Worm (Caenorhabditis elegans) whole organism, late embryonic: Measurements from ENCODE around the gene C54F6.12.

ENCODE experiments used
- C38D4.7 ChIP-seq: fragments of 200-800 bp; sonication (Bioruptor generic); optimal IDR thresholded peaks from 2 replicates; lab custom pipeline; 2018; ENCODE audit warnings: mild to moderate bottlenecking, missing genetic modification characterization, moderate library complexity, missing compliant biosample characterization
- F13H6.1 ChIP-seq: sonication (generic microtip); optimal IDR thresholded peaks from 2 replicates; lab custom pipeline; 2016; ENCODE audit warnings: missing genetic modification characterization, missing compliant biosample characterization
- K09A11.1 ChIP-seq: sonication (generic microtip); optimal IDR thresholded peaks from 2 replicates; lab custom pipeline; 2017; ENCODE audit warnings: antibody characterized with exemption, mild to moderate bottlenecking, missing genetic modification characterization, missing compliant biosample characterization; ENCODE audit not compliant: insufficient read depth
- T23F11.4 ChIP-seq: fragments of 200-800 bp; sonication (Bioruptor generic); optimal IDR thresholded peaks from 2 replicates; lab custom pipeline; 2018; ENCODE audit warnings: mild to moderate bottlenecking, missing genetic modification characterization, missing compliant biosample characterization
- ama-1 ChIP-seq: fragments of 150-350 bp; optimal IDR thresholded peaks from 2 replicates; lab custom pipeline; 2014
- ceh-22 ChIP-seq: sonication (generic microtip); optimal IDR thresholded peaks from 2 replicates; lab custom pipeline; 2017; ENCODE audit warnings: missing biosample characterization, missing genetic modification characterization
- ceh-31 ChIP-seq: sonication (generic microtip); optimal IDR thresholded peaks from 2 replicates; lab custom pipeline; 2016; ENCODE audit warnings: missing genetic modification characterization, missing compliant biosample characterization
- ceh-34 ChIP-seq: sonication (generic microtip); optimal IDR thresholded peaks from 2 replicates; lab custom pipeline; 2016; ENCODE audit warnings: mild to moderate bottlenecking, missing genetic modification characterization, missing compliant biosample characterization
- ceh-45 ChIP-seq: fragments of 200-800 bp; sonication (Bioruptor generic); IDR thresholded peaks from 2 replicates; pipeline ENCODE4 v1.3.6; 2022; ENCODE audit warnings: missing genetic modification reagents, missing genetic modification characterization, missing compliant biosample characterization
- ceh-6 ChIP-seq: fragments of 200-800 bp; sonication (Bioruptor generic); optimal IDR thresholded peaks from 2 replicates; lab custom pipeline; 2018; ENCODE audit warnings: mild to moderate bottlenecking, missing genetic modification characterization, missing compliant biosample characterization
- ceh-9 ChIP-seq: sonication (generic microtip); optimal IDR thresholded peaks from 2 replicates; lab custom pipeline; 2016; ENCODE audit warnings: mild to moderate bottlenecking, missing genetic modification characterization, inconsistent platforms, missing compliant biosample characterization
- dve-1 ChIP-seq: sonication (generic microtip); optimal IDR thresholded peaks from 2 replicates; lab custom pipeline; 2017; ENCODE audit warnings: antibody characterized with exemption, mild to moderate bottlenecking, missing genetic modification characterization, missing compliant biosample characterization
- elt-2 ChIP-seq: sonication (generic microtip); optimal IDR thresholded peaks from 2 replicates; lab custom pipeline; 2016; ENCODE audit warnings: missing genetic modification reagents, missing genetic modification characterization, missing compliant biosample characterization
- elt-4 ChIP-seq: sonication (generic microtip); optimal IDR thresholded peaks from 2 replicates; lab custom pipeline; 2016; ENCODE audit warnings: missing genetic modification characterization, missing compliant biosample characterization
- fkh-10 ChIP-seq: fragments of 150-350 bp; optimal IDR thresholded peaks from 2 replicates; lab custom pipeline; 2014; ENCODE audit warnings: missing biosample characterization, missing genetic modification reagents, missing genetic modification characterization
- hlh-15 ChIP-seq: sonication (generic microtip); optimal IDR thresholded peaks from 2 replicates; lab custom pipeline; 2016; ENCODE audit warnings: missing genetic modification characterization, missing compliant biosample characterization
- hlh-6 ChIP-seq: sonication (generic microtip); optimal IDR thresholded peaks from 2 replicates; lab custom pipeline; 2016; ENCODE audit warnings: missing genotype, missing genetic modification characterization, missing compliant biosample characterization
- lim-6 ChIP-seq: sonication (generic microtip); optimal IDR thresholded peaks from 2 replicates; lab custom pipeline; 2016; ENCODE audit warnings: missing genetic modification characterization, missing compliant biosample characterization
- mec-3 ChIP-seq: sonication (generic microtip); optimal IDR thresholded peaks from 2 replicates; lab custom pipeline; 2016; ENCODE audit warnings: borderline replicate concordance, missing genetic modification characterization, missing compliant biosample characterization
- nfya-1 ChIP-seq: sonication (generic microtip); optimal IDR thresholded peaks from 2 replicates; lab custom pipeline; 2017; ENCODE audit warnings: missing genetic modification characterization, mild to moderate bottlenecking, missing compliant biosample characterization, antibody characterized with exemption, moderate library complexity
- nhr-11 ChIP-seq: fragments of 150-350 bp; optimal IDR thresholded peaks from 2 replicates; lab custom pipeline; 2014; ENCODE audit warnings: missing biosample characterization, missing genetic modification characterization
- nhr-232 ChIP-seq: sonication (generic microtip); optimal IDR thresholded peaks from 2 replicates; lab custom pipeline; 2016; ENCODE audit warnings: missing genetic modification characterization, missing compliant biosample characterization
- pha-2 ChIP-seq: sonication (generic microtip); optimal IDR thresholded peaks from 2 replicates; lab custom pipeline; 2017; ENCODE audit warnings: mild to moderate bottlenecking, missing genetic modification characterization, missing compliant biosample characterization
- pqm-1 ChIP-seq: sonication (generic microtip); optimal IDR thresholded peaks from 2 replicates; lab custom pipeline; 2016; ENCODE audit warnings: missing genetic modification characterization, missing compliant biosample characterization
- ref-2 ChIP-seq: sonication (generic microtip); optimal IDR thresholded peaks from 2 replicates; lab custom pipeline; 2016; ENCODE audit warnings: missing genetic modification characterization, missing compliant biosample characterization
- sox-4 ChIP-seq: sonication (generic microtip); optimal IDR thresholded peaks from 2 replicates; lab custom pipeline; 2017; ENCODE audit warnings: mild to moderate bottlenecking, missing genetic modification characterization, inconsistent platforms, missing compliant biosample characterization
- unc-55 ChIP-seq: sonication (generic microtip); optimal IDR thresholded peaks from 2 replicates; lab custom pipeline; 2017; ENCODE audit warnings: missing biosample characterization, missing genetic modification reagents, missing genetic modification characterization
- zip-5 ChIP-seq: sonication (generic microtip); optimal IDR thresholded peaks from 2 replicates; lab custom pipeline; 2016; ENCODE audit warnings: missing genetic modification characterization, missing compliant biosample characterization

Gene C54F6.12

ce11 chrV:7492924-7493323, 45.0 kb downstream of the C54F6.12 start, which contains the start of gene srbc-10:
srbc-10 (minus strand) TSS chrV:7493024.
- TF ChIP-seq nhr-232 (tag; lab: Kevin White, UChicago) (no peak), ceh-6 (GFP tag; lab: Kevin White, UChicago) (no peak), lim-6 (tag; lab: Kevin White, UChicago) (no peak), T23F11.4 (no peak), ceh-22 (no peak), nhr-11 (tag; lab: Kevin White, UChicago) (no peak), hlh-15 (tag; lab: Kevin White, UChicago) (no peak), hlh-6 (tag; lab: Kevin White, UChicago) (no peak), nfya-1 (tag; lab: Kevin White, UChicago) (no peak), zip-5 (no peak)

- no peak for TF ChIP-seq ref-2 (tag; lab: Kevin White, UChicago)
- no peak for TF ChIP-seq hlh-6 (tag; lab: Kevin White, UChicago)
- TF ChIP-seq hlh-15 (tag; lab: Kevin White, UChicago): no peak
- TF ChIP-seq, all 69 proteins: peak for 0
Measured at ce11 chrV:7490340-7490739, 47.6 kb downstream of the C54F6.12 start, which contains the start of gene srbc-9. srbc-9 (minus strand) TSS chrV:7490440.

ce11 chrV:7487518-7487917, 50.4 kb downstream of the C54F6.12 start, which contains the start of gene srbc-7:
srbc-7 (minus strand) TSS chrV:7487618.
- TF ChIP-seq elt-2 (tag; lab: Kevin White, UChicago) (no peak), ceh-9 (tag; lab: Kevin White, UChicago) (no peak), ceh-34 (tag; lab: Kevin White, UChicago) (no peak), ama-1 (lab: Kevin White, UChicago) (no peak), mec-3 (tag; lab: Kevin White, UChicago) (no peak), K09A11.1 (tag; lab: Kevin White, UChicago) (no peak), sox-4 (tag; lab: Kevin White, UChicago) (no peak), C38D4.7 (no peak), unc-55 (GFP tag; lab: Kevin White, UChicago) (no peak), F13H6.1 (tag; lab: Kevin White, UChicago) (no peak), pqm-1 (tag; lab: Kevin White, UChicago) (no peak), fkh-10 (no peak), ceh-45 (GFP tag; lab: Robert Waterston, UW) (no peak), hlh-15 (tag; lab: Kevin White, UChicago) (no peak), dve-1 (no peak), pha-2 (no peak), nhr-11 (tag; lab: Kevin White, UChicago) (no peak), elt-4 (no peak), ceh-31 (tag; lab: Kevin White, UChicago) (no peak), lim-6 (tag; lab: Kevin White, UChicago) (no peak)
